Fruit fly (Drosophila melanogaster) whole organism, wandering third instar larva: Measurements from ENCODE around the gene mRpL47.

ENCODE experiments used
- Abd-B ChIP-seq: fragments of >200 bp; optimal IDR thresholded peaks from 2 replicates; lab custom pipeline; 2017; ENCODE audit warnings: missing biosample characterization, missing genetic modification characterization
- CG32264 ChIP-seq: fragments of 200-800 bp; sonication (Bioruptor generic); optimal IDR thresholded peaks from 2 replicates; lab custom pipeline; 2016; ENCODE audit warnings: missing biosample characterization, missing genetic modification characterization
- CG9705 ChIP-seq: fragments of 200-800 bp; sonication (Bioruptor generic); optimal IDR thresholded peaks from 2 replicates; lab custom pipeline; 2018; ENCODE audit warnings: missing biosample characterization, mild to moderate bottlenecking, missing genetic modification characterization
- CrebA ChIP-seq: fragments of 200-800 bp; sonication (Bioruptor generic); optimal IDR thresholded peaks from 2 replicates; lab custom pipeline; 2016; ENCODE audit warnings: missing biosample characterization, mild to moderate bottlenecking, missing genetic modification characterization, borderline replicate concordance
- Dfd ChIP-seq: fragments of >200 bp; optimal IDR thresholded peaks from 2 replicates; lab custom pipeline; 2017; ENCODE audit warnings: missing biosample characterization, missing genetic modification characterization
- Dif ChIP-seq: fragments of 200-275, 200-300 bp; sonication (Bioruptor generic); optimal IDR thresholded peaks from 2 replicates; lab custom pipeline; 2018; ENCODE audit warnings: missing biosample characterization, missing genetic modification characterization; ENCODE audit not compliant: partially characterized antibody
- GATAd ChIP-seq: sonication (Bioruptor generic); optimal IDR thresholded peaks from 2 replicates; lab custom pipeline; 2016; ENCODE audit warnings: missing biosample characterization, missing genetic modification characterization
- HLH106 ChIP-seq: fragments of 200-800 bp; optimal IDR thresholded peaks from 3 replicates; lab custom pipeline; 2019; ENCODE audit warnings: missing biosample characterization, mild to moderate bottlenecking, missing genetic modification characterization, moderate library complexity
- Hnf4 ChIP-seq: fragments of 200-800 bp; sonication (Bioruptor generic); optimal IDR thresholded peaks from 2 replicates; lab custom pipeline; 2016; ENCODE audit warnings: missing biosample characterization, mild to moderate bottlenecking, missing genetic modification characterization
- Hr78 ChIP-seq: fragments of >200 bp; optimal IDR thresholded peaks from 2 replicates; lab custom pipeline; 2017; ENCODE audit warnings: missing biosample characterization, missing genetic modification characterization
- Hr83 ChIP-seq: fragments of 200-300 bp; sonication (Bioruptor generic); optimal IDR thresholded peaks from 2 replicates; lab custom pipeline; 2016; ENCODE audit warnings: missing biosample characterization, mild to moderate bottlenecking, missing genetic modification characterization, moderate library complexity; ENCODE audit not compliant: poor library complexity, severe bottlenecking
- Jra ChIP-seq: sonication (Bioruptor generic); optimal IDR thresholded peaks from 2 replicates; lab custom pipeline; 2016; ENCODE audit warnings: missing biosample characterization, missing genetic modification characterization
- Mio ChIP-seq: sonication (Bioruptor generic); optimal IDR thresholded peaks from 2 replicates; lab custom pipeline; 2016; ENCODE audit warnings: missing biosample characterization, missing genetic modification characterization
- Myc ChIP-seq: fragments of >200 bp; optimal IDR thresholded peaks from 2 replicates; lab custom pipeline; 2017
- N ChIP-seq: fragments of >200 bp; optimal IDR thresholded peaks from 2 replicates; lab custom pipeline; 2018; ENCODE audit warnings: missing biosample characterization, missing external identifiers, missing genetic modification characterization
- OdsH ChIP-seq: fragments of 200-800 bp; sonication (Bioruptor generic); optimal IDR thresholded peaks from 2 replicates; lab custom pipeline; 2016; ENCODE audit warnings: missing biosample characterization, mild to moderate bottlenecking, missing genetic modification characterization
- Rel ChIP-seq, 2 experiments: fragments of 200-800 bp; sonication (Bioruptor generic) in 1 of 2; optimal IDR thresholded peaks; 2 replicates in 1 of 2; 3 replicates in 1 of 2; lab custom pipeline; 2016 to 2019; ENCODE audit warnings: mild to moderate bottlenecking in 2 of 2, missing biosample characterization in 2 of 2, missing genetic modification characterization in 2 of 2, moderate library complexity in 1 of 2
- Sp1 ChIP-seq: fragments of 200-800 bp; sonication (Bioruptor generic); optimal IDR thresholded peaks from 3 replicates; lab custom pipeline; 2019; ENCODE audit warnings: missing biosample characterization, mild to moderate bottlenecking, missing genetic modification characterization, moderate library complexity
- Vsx2 ChIP-seq: fragments of 200-300, 225-300 bp; sonication (Bioruptor generic); optimal IDR thresholded peaks from 2 replicates; lab custom pipeline; 2018; ENCODE audit warnings: missing biosample characterization, missing genetic modification characterization; ENCODE audit not compliant: partially characterized antibody
- br ChIP-seq: fragments of 200-800 bp; sonication (Bioruptor generic); optimal IDR thresholded peaks from 2 replicates; lab custom pipeline; 2016; ENCODE audit warnings: missing biosample characterization, missing genetic modification characterization
- brk ChIP-seq: fragments of 200-800 bp; sonication (Bioruptor generic); optimal IDR thresholded peaks from 2 replicates; lab custom pipeline; 2016; ENCODE audit warnings: missing biosample characterization, mild to moderate bottlenecking, missing genetic modification characterization
- dl ChIP-seq, 2 experiments: fragments of 175-275, 200-275 bp in 1 of 2; fragments of 200-275 bp in 1 of 2; sonication (Bioruptor generic); optimal IDR thresholded peaks; lab custom pipeline; 2018; ENCODE audit warnings: mild to moderate bottlenecking in 2 of 2, missing biosample characterization in 2 of 2, missing genetic modification characterization in 2 of 2, moderate library complexity in 2 of 2; ENCODE audit not compliant: partially characterized antibody in 2 of 2, insufficient read depth in 1 of 2
- dmrt93B ChIP-seq: fragments of 200-800 bp; sonication (Bioruptor generic); optimal IDR thresholded peaks from 2 replicates; lab custom pipeline; 2018; ENCODE audit warnings: missing biosample characterization, mild to moderate bottlenecking, missing genetic modification characterization
- dsf ChIP-seq: sonication (Bioruptor generic); optimal IDR thresholded peaks from 2 replicates; lab custom pipeline; 2016; ENCODE audit warnings: missing biosample characterization, missing genetic modification characterization, borderline replicate concordance
- foxo ChIP-seq, 2 experiments: fragments of 200-800 bp; sonication (Bioruptor generic); optimal IDR thresholded peaks; 2 replicates in 1 of 2; 3 replicates in 1 of 2; lab custom pipeline; 2016 to 2017; ENCODE audit warnings: missing biosample characterization in 2 of 2, missing genetic modification characterization in 2 of 2
- fru ChIP-seq: fragments of 200-800 bp; sonication (Bioruptor generic); optimal IDR thresholded peaks from 3 replicates; lab custom pipeline; 2016; ENCODE audit warnings: missing biosample characterization, mild to moderate bottlenecking, missing genetic modification characterization
- h ChIP-seq: fragments of 200-800 bp; sonication (Bioruptor generic); optimal IDR thresholded peaks from 3 replicates; lab custom pipeline; 2016; ENCODE audit warnings: missing biosample characterization, mild to moderate bottlenecking, missing genetic modification characterization
- jim ChIP-seq: fragments of 175-275, 200-325 bp; sonication (Bioruptor generic); optimal IDR thresholded peaks from 2 replicates; lab custom pipeline; 2016; ENCODE audit warnings: missing biosample characterization, mild to moderate bottlenecking, missing genetic modification characterization
- lola ChIP-seq: fragments of >200 bp; optimal IDR thresholded peaks from 2 replicates; lab custom pipeline; 2017; ENCODE audit warnings: missing biosample characterization, missing genetic modification characterization
- pan ChIP-seq: fragments of >200 bp; optimal IDR thresholded peaks from 2 replicates; lab custom pipeline; 2017
- psq ChIP-seq: fragments of 200-800 bp; sonication (Bioruptor generic); optimal IDR thresholded peaks from 3 replicates; lab custom pipeline; 2017; ENCODE audit warnings: missing biosample characterization, mild to moderate bottlenecking, missing genetic modification characterization, moderate library complexity
- sage ChIP-seq: fragments of 200-800 bp; sonication (Bioruptor generic); optimal IDR thresholded peaks from 2 replicates; lab custom pipeline; 2016; ENCODE audit warnings: missing biosample characterization, mild to moderate bottlenecking, missing genetic modification characterization
- sv ChIP-seq: fragments of 200-800 bp; sonication (Bioruptor generic); optimal IDR thresholded peaks from 3 replicates; lab custom pipeline; 2016; ENCODE audit warnings: missing biosample characterization, missing genetic modification characterization
- tai ChIP-seq: sonication (Bioruptor generic); optimal IDR thresholded peaks from 2 replicates; lab custom pipeline; 2016; ENCODE audit warnings: missing biosample characterization, missing genetic modification characterization
- usp ChIP-seq: fragments of >200 bp; optimal IDR thresholded peaks from 2 replicates; lab custom pipeline; 2017; ENCODE audit warnings: missing biosample characterization, missing genetic modification characterization
- woc ChIP-seq: sonication (Bioruptor generic); optimal IDR thresholded peaks from 2 replicates; lab custom pipeline; 2016; ENCODE audit warnings: missing biosample characterization, mild to moderate bottlenecking, missing genetic modification characterization

Gene mRpL47

dm6 chr3R:9532437-9533180 lies 16.9 kb upstream of the mRpL47 start, which contains the start of gene by:
TSS of gene by (minus strand) at chr3R:9533011.
- TF ChIP-seq Hr83 (GFP tag; lab: Kevin White, UChicago), result peak; percentile 15
- TF ChIP-seq jim (GFP tag; lab: Kevin White, UChicago), result peak; percentile 84
- TF ChIP-seq dl (GFP tag; optimal IDR thresholded peaks at IDR 0.05; lab: Kevin White, UChicago; ENCODE audit: insufficient read depth in 1 of 2, partially characterized antibody in 2 of 2), result peak; percentile 74 to 83
- TF ChIP-seq Jra (GFP tag; lab: Kevin White, UChicago), result no peak
- peak; percentile 37 for TF ChIP-seq Vsx2 (GFP tag; lab: Kevin White, UChicago)
- TF ChIP-seq br (GFP tag; lab: Kevin White, UChicago), result no peak
- peak; percentile 82 for TF ChIP-seq Dif
- TF ChIP-seq Sp1 (GFP tag; lab: Kevin White, UChicago), result no peak

dm6 chr3R:9529913-9530312 lies 14.2 kb upstream of the mRpL47 start:
- TF ChIP-seq Hr78 (no peak), Rel (GFP tag; optimal IDR thresholded peaks at IDR 0.05; lab: Kevin White, UChicago) (no peak), Rel (tag; optimal IDR thresholded peaks at IDR 0.05; lab: Kevin White, UChicago) (no peak), HLH106 (tag; lab: Kevin White, UChicago) (no peak), sv (GFP tag; lab: Kevin White, UChicago) (no peak)

DNA sequence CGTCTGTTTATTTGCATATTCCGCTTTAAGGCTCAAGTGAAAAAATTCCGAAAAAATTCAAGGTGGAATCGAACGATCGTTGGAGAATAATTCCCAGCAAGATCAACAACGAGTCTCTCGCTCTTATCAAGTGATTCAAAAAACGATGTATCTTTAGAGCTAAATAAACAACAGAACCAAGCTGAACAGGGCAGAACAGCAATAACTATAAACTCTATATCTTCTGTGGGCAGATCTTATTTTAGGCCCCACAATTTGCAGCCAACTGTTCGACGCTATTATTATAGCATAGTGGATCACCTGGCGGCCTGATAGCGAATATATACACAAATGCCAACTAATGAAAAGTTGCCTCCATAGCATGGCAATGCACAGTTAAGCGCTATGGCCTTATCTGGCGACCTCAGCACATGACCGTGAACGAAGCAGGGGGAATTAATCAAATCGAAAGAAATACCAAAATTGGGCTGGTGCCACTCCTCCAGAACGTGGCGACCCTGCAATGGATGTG lies 13.7 kb upstream of the mRpL47 start:
- no peak for TF ChIP-seq Rel (GFP tag; optimal IDR thresholded peaks at IDR 0.05; lab: Kevin White, UChicago)
- peak; percentile 69 for TF ChIP-seq Rel (tag; optimal IDR thresholded peaks at IDR 0.05; lab: Kevin White, UChicago)
- TF ChIP-seq Abd-B (GFP tag; lab: Kevin White, UChicago), result no peak
- TF ChIP-seq, all 38 proteins: peak for 1

DNA sequence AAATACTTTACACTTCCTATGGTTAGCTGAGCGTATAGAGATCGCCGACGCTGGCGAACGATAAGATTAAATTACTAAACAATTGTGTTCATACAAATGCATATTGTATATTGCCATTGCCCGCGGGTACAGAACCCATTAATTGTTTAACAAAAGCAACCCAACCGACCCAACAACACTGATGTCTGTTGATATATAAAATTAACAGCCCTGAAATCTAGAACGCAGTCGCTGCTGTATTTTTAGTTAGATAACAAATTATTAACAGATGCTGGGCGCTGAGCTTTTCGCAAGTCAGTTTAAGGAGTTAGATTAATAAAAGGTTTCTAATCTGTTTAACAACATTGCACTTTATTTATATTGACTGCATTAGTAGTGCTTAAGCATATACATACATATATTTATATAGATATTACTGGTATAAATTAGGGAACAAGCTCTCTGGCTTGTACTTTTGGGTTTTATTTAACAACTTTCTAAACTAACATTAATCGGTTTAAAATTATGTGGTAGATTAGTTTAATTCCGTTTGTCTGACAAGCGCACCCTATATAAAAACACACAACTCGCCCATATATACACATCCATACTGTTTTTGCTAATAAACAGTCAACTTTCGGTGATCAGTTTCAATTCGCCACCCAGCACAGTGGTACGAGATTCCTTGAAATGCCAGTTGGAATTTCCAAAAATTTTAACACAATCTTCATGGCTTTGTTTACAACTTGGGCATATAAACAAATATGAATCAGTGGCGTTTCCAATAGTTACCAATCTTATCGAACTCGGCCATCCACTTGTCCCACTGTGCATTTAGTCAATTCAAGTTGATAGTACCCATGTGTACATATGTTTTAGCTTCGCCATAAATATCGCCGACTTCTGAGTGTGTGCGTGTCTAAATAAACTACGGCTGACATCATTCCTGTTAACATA lies 12.5 kb upstream of the mRpL47 start:
- TF ChIP-seq Mio (peak; percentile 65), usp (GFP tag; lab: Kevin White, UChicago) (no peak), brk (GFP tag; lab: Kevin White, UChicago) (peak; percentile 87), CG9705 (peak; percentile 68), CG32264 (peak; percentile 97), Dfd (GFP tag; lab: Kevin White, UChicago) (no peak), br (GFP tag; lab: Kevin White, UChicago) (peak; percentile 96), Abd-B (GFP tag; lab: Kevin White, UChicago) (no peak), sv (GFP tag; lab: Kevin White, UChicago) (peak; percentile 65), dsf (peak; percentile 34), fru (GFP tag; lab: Kevin White, UChicago) (peak; percentile 97), Rel (GFP tag; optimal IDR thresholded peaks at IDR 0.05; lab: Kevin White, UChicago) (peak; percentile 95), Rel (tag; optimal IDR thresholded peaks at IDR 0.05; lab: Kevin White, UChicago) (peak; percentile 60), tai (GFP tag; lab: Kevin White, UChicago) (no peak), CrebA (GFP tag; lab: Kevin White, UChicago) (no peak), Hnf4 (GFP tag; lab: Kevin White, UChicago) (peak; percentile 94), GATAd (GFP tag; lab: Kevin White, UChicago) (peak; percentile 77), Myc (lab: Kevin White, UChicago) (no peak), dmrt93B (GFP tag; lab: Kevin White, UChicago) (peak; percentile 81), Hr83 (GFP tag; lab: Kevin White, UChicago) (peak; percentile 96), Dif (no peak), N (GFP tag; lab: Kevin White, UChicago) (no peak), Jra (GFP tag; lab: Kevin White, UChicago) (peak; percentile 88), OdsH (GFP tag; lab: Kevin White, UChicago) (peak; percentile 91), Sp1 (GFP tag; lab: Kevin White, UChicago) (peak; percentile 87), Vsx2 (GFP tag; lab: Kevin White, UChicago) (no peak), psq (GFP tag; lab: Kevin White, UChicago) (peak; percentile 86), HLH106 (tag; lab: Kevin White, UChicago) (peak; percentile 90), h (GFP tag; lab: Kevin White, UChicago) (peak; percentile 99), lola (GFP tag; lab: Kevin White, UChicago) (no peak), dl (GFP tag; optimal IDR thresholded peaks at IDR 0.05; lab: Kevin White, UChicago; ENCODE audit: insufficient read depth in 1 of 2, partially characterized antibody in 2 of 2) (no peak), pan (lab: Kevin White, UChicago) (no peak), foxo (GFP tag; optimal IDR thresholded peaks at IDR 0.05; lab: Kevin White, UChicago) (peak; percentile 95), woc (peak; percentile 92), jim (GFP tag; lab: Kevin White, UChicago) (peak; percentile 10), sage (GFP tag; lab: Kevin White, UChicago) (peak; percentile 92), Hr78 (no peak)
